Worm (Caenorhabditis elegans): ENCODE results near the gene tbx-37.

DNA sequence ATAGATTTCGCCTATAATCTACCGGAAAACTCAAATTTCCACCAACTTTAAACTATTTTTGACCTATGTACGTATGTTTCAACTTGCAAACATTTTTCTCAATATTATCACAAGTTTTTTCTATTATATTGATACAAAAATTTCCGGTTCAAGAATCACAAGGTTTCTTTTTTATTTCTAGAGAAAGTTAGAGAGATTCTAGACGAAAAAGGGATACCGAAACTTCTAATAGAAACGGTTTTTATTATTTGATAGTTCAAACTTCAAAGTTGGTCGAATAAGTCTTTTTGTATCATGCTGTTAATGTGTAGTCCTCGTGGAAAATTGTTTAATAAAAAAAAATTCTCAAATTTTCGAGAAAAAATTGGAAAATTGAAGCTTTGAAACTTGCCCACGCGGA, 28.1 kb upstream of the tbx-37 start:
- TF ChIP-seq unc-62 (GFP tag; optimal IDR thresholded peaks at IDR 0.05) (no peak), ama-1 (optimal IDR thresholded peaks at IDR 0.05) (no peak), ama-1 (GFP tag; optimal IDR thresholded peaks at IDR 0.05) (no peak), pha-4 (tag; optimal IDR thresholded peaks at IDR 0.05) (no peak), rpc-1 (optimal IDR thresholded peaks at IDR 0.05) (no peak), rpc-1 (tag; optimal IDR thresholded peaks at IDR 0.05) (no peak), lin-35 (GFP tag; optimal IDR thresholded peaks at IDR 0.05) (no peak), lin-26 (GFP tag; IDR thresholded peaks at IDR 0.05) (no peak), snpc-4 (GFP tag; optimal IDR thresholded peaks at IDR 0.05) (no peak), snpc-4 (tag; optimal IDR thresholded peaks at IDR 0.05) (no peak), mxl-1 (tag; optimal IDR thresholded peaks at IDR 0.05) (no peak), Y56A3A.18 (GFP tag; IDR thresholded peaks at IDR 0.05) (no peak), rcor-1 (GFP tag; IDR thresholded peaks at IDR 0.05) (no peak)

All from whole organism, young adult.